Worm (Caenorhabditis elegans) whole organism, L2 larva: ENCODE data around the gene Y75B8A.34.

Source experiments
- blmp-1 ChIP-seq: sonication (generic microtip); optimal IDR thresholded peaks from 2 replicates; lab custom pipeline; 2017; ENCODE audit warnings: missing genetic modification characterization, mild to moderate bottlenecking, missing compliant biosample characterization, antibody characterized with exemption, moderate library complexity; ENCODE audit not compliant: insufficient read depth
- ceh-82 ChIP-seq: fragments of 150-350 bp; optimal IDR thresholded peaks from 2 replicates; lab custom pipeline; 2014; ENCODE audit warnings: missing biosample characterization, missing genetic modification characterization
- lin-39 ChIP-seq: fragments of 150-350 bp; optimal IDR thresholded peaks from 2 replicates; lab custom pipeline; 2014; ENCODE audit warnings: missing biosample characterization, missing genetic modification reagents, missing genetic modification characterization
- mbf-1 ChIP-seq: sonication (generic microtip); optimal IDR thresholded peaks from 2 replicates; lab custom pipeline; 2017; ENCODE audit warnings: missing biosample characterization, missing genetic modification characterization
- nhr-237 ChIP-seq: fragments of 150-350 bp; optimal IDR thresholded peaks from 2 replicates; lab custom pipeline; 2014; ENCODE audit warnings: missing biosample characterization, missing genetic modification characterization
- sma-9 ChIP-seq, 2 experiments: fragments of 150-350 bp in 1 of 2; sonication (generic microtip) in 1 of 2; optimal IDR thresholded peaks; 2 replicates each; lab custom pipeline; 2014 to 2016; ENCODE audit warnings: missing genetic modification characterization in 2 of 2, mild to moderate bottlenecking in 1 of 2, missing biosample characterization in 1 of 2, missing compliant biosample characterization in 1 of 2, missing genetic modification reagents in 1 of 2, moderate library complexity in 1 of 2
- unc-62 ChIP-seq: fragments of 150-350 bp; optimal IDR thresholded peaks from 2 replicates; lab custom pipeline; 2014; ENCODE audit warnings: missing biosample characterization, missing genetic modification reagents, missing genetic modification characterization
- zag-1 ChIP-seq: fragments of 150-350 bp; optimal IDR thresholded peaks from 2 replicates; lab custom pipeline; 2014; ENCODE audit warnings: missing biosample characterization, missing genetic modification characterization
- ztf-11 ChIP-seq: sonication (generic microtip); optimal IDR thresholded peaks from 2 replicates; lab custom pipeline; 2017; ENCODE audit warnings: missing biosample characterization, missing genetic modification characterization

DNA sequence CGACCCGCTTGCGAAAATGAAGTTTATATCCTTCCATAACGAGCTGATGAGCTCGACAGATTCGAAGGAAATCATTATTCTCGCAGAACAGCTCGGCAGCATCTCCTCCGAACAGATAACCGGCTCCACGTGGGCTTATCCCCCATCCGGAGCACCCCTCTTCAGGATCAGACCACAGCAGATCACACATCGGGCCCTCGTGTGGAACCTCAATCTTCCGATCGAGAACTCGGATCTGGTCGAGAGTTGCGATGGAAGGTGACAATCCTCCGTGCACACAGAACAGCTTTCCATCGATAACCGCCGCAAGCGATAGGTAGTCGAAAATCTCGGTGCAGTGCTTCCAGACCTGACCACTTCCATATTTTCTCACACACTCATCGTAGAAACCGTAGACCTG lies 16.2 kb downstream of the Y75B8A.34 start:
- TF ChIP-seq nhr-237 (tag; lab: Kevin White, UChicago) (no peak), blmp-1 (no peak), unc-62 (no peak), zag-1 (no peak), sma-9 (GFP tag; optimal IDR thresholded peaks at IDR 0.05; lab: Kevin White, UChicago) (no peak), sma-9 (tag; optimal IDR thresholded peaks at IDR 0.05; lab: Kevin White, UChicago) (no peak), mbf-1 (no peak), lin-39 (no peak), ztf-11 (tag; lab: Kevin White, UChicago) (no peak), ceh-82 (no peak)
